Worm (Caenorhabditis elegans) whole organism, dauer: ENCODE results near the gene aat-7.

Source experiments
- unc-62 ChIP-seq: sonication (generic microtip); optimal IDR thresholded peaks from 2 replicates; lab custom pipeline; 2017; ENCODE audit warnings: missing biosample characterization, missing genetic modification reagents, missing genetic modification characterization

Gene aat-7

DNA sequence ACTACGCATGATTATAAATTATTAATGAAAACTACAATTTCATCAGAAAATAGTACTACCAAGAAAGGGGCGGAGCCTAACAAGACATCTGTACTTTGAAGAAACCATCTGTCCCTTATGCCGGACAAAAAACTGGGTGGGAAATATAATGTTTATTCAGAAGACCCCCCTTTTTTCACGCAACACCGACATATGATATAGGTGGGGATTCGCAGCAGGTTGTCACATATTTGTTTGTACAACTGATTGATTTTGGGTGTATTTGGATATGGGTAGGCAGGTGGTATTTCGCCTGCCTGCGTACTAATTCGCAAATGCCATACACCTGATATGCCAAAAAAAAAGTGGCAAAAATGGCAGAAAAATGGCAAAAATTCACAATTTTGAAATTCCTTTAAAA, 37.0 kb downstream of the aat-7 start, which contains the start of gene Y51H7C.10:
TSS of gene Y51H7C.10 (minus strand) at position 101 of the 400 bp plus-strand sequence.
- TF ChIP-seq unc-62 (GFP tag; lab: Kevin White, UChicago) = no peak

DNA sequence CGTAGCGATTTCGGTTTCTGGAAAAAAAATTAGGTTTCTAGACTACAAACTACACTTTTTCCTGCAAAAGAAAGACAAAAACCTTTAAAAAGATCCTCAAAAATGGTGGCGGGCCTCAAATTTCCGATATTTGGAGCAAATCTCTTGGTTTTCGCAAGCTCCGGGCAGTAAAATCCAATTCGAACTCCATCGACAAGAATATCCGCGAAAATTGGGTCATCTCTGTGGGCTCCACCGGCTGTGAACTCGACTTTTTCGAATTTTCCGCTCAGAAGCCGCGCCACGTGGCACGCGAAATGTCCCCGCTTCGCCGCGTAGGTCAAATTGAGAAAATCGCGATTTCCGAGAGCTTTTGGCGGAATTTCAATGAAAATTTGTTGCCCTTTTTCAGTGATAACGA, 50.0 kb downstream of the aat-7 start:
- TF ChIP-seq unc-62 (GFP tag; lab: Kevin White, UChicago) = no peak

DNA sequence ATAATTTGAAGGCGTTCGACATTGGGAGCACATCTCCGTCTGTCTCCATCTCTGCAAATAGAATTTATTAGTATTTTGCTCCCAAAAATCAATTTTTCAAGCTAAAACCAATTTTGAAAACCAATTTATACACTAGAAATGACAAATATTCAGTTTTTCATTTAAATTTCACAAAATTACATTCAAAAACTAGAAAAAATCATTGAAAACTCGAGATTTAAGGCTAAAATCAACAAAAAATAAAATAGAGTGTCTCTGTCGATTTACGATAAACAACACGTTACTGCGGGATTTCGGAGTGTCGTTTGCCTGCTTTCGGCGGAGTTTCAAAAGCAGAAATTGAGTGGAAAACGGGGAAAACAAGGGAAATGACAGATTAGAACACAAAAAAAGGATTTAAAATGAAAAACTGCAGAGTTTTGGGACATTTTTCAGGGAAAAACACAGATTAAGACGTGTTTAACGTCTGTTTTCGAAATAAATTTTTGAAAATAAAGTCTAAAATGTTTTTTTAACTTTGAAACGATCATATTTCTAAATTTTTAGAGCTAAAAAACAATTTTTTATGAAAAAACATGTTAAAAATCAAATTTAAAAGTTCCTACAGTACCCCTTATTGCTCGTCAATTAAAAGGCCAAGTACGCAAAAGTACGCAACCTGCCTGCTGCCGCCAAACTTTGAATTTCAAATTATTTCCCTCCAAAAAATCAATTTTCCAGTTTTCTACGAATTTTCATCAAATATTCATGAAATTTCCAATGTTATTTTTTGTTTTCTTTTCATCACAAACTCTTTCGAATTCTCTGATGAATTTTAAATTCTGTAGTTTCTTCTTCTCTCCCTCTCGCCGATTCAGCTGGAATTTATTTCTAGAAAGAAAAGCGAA, 51.0 kb downstream of the aat-7 start, which contains the start of gene nol-6:
TSS of gene nol-6 (minus strand) at position 51 of the 887 bp plus-strand sequence.
- TF ChIP-seq unc-62 (GFP tag; lab: Kevin White, UChicago) = no peak

DNA sequence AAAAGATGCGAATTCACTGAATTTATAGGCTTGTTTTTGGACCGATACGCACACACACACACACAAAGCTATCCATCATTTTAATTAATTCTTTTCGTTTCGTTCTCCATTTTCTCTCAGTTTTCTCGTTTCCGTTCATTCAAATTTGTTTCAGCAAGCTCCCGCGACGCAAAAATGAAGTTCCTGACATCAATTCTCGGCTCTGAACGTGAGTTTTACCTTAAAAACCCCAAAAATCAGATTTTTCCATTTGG, 51.6 kb downstream of the aat-7 start, which contains the start of gene Y51H7C.3:
TSS of gene Y51H7C.3 (plus strand) at position 155 of the 254 bp plus-strand sequence.
- no peak for TF ChIP-seq unc-62 (GFP tag; lab: Kevin White, UChicago)
